Fruit fly (Drosophila melanogaster) whole organism, wandering third instar larva: ENCODE data around the gene CG6118.

Experiments
- Dfd ChIP-seq: fragments of >200 bp; optimal IDR thresholded peaks from 2 replicates; lab custom pipeline; 2017; ENCODE audit warnings: missing biosample characterization, missing genetic modification characterization
- HLH106 ChIP-seq: fragments of 200-800 bp; optimal IDR thresholded peaks from 3 replicates; lab custom pipeline; 2019; ENCODE audit warnings: missing biosample characterization, mild to moderate bottlenecking, missing genetic modification characterization, moderate library complexity
- Hnf4 ChIP-seq: fragments of 200-800 bp; sonication (Bioruptor generic); optimal IDR thresholded peaks from 2 replicates; lab custom pipeline; 2016; ENCODE audit warnings: missing biosample characterization, mild to moderate bottlenecking, missing genetic modification characterization
- rgr ChIP-seq: fragments of 200-800 bp; sonication (Bioruptor generic); optimal IDR thresholded peaks from 3 replicates; lab custom pipeline; 2016; ENCODE audit warnings: missing biosample characterization, mild to moderate bottlenecking, missing genetic modification characterization

DNA sequence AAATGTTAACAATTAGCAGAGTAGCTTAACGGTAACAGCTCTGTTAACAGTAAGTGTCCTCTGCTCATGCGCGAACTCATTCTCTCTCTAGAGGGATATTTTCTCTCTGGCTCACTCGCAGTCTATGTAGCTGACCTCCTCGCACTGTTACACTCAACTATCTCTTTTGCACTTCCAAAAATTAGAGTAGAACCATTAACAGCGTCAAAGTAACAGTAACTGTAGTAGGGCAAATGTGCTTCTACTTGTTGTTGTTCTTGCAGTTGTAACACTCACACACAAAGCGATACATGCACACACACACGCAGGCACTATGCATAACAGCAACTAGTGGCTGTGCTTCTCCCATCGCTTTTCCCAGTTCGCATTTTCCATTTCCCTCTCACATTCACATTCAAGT lies 55.5 kb downstream of the CG6118 start:
- TF ChIP-seq HLH106 (no peak), Hnf4 (GFP tag; lab: Kevin White, UChicago) (no peak), rgr (GFP tag; lab: Kevin White, UChicago) (no peak), Dfd (GFP tag; lab: Kevin White, UChicago) (no peak)
